Worm (Caenorhabditis elegans) whole organism, young adult: Measurements from ENCODE around the gene dnj-1.
A peak's percentile ranks its signal among the peaks of the same experiment; 100 is the strongest.

Experiments
- D2030.7 ChIP-seq: fragments of 200-800 bp; sonication (Bioruptor generic); IDR thresholded peaks from 2 replicates; pipeline ENCODE4 v1.3.6; 2022; ENCODE audit warnings: missing genetic modification reagents, missing genetic modification characterization, missing compliant biosample characterization
- F33H1.4 ChIP-seq: fragments of 200-800 bp; sonication (Bioruptor generic); IDR thresholded peaks from 2 replicates; pipeline ENCODE4 v1.3.6; 2022; ENCODE audit warnings: missing genetic modification reagents, missing genetic modification characterization, missing compliant biosample characterization
- F37B4.10 ChIP-seq: fragments of 200-800 bp; sonication (Bioruptor generic); IDR thresholded peaks from 2 replicates; pipeline ENCODE4 v1.3.6; 2022; ENCODE audit warnings: missing genetic modification characterization, missing compliant biosample characterization
- F39B2.1 ChIP-seq: fragments of 200-800 bp; sonication (Bioruptor generic); IDR thresholded peaks from 2 replicates; pipeline ENCODE4 v1.3.6; 2022; ENCODE audit warnings: missing genetic modification reagents, missing genetic modification characterization, missing compliant biosample characterization
- F49E8.2 ChIP-seq: sonication (generic microtip); optimal IDR thresholded peaks from 3 replicates; lab custom pipeline; 2017; ENCODE audit warnings: missing genetic modification characterization, mild to moderate bottlenecking, missing compliant biosample characterization, antibody characterized with exemption, moderate library complexity; ENCODE audit not compliant: insufficient read depth
- Y53G8AR.9 ChIP-seq: fragments of 200-800 bp; sonication (Bioruptor generic); conservative IDR thresholded peaks from 2 replicates; pipeline ENCODE4 v1.3.6; 2022; ENCODE audit warnings: missing genetic modification reagents, missing genetic modification characterization, missing compliant biosample characterization
- Y79H2A.3 ChIP-seq: fragments of 200-800 bp; sonication (Bioruptor generic); conservative IDR thresholded peaks from 2 replicates; pipeline ENCODE4 v1.3.6; 2022; ENCODE audit warnings: missing genetic modification reagents, missing genetic modification characterization, missing compliant biosample characterization
- Y95B8A.8 ChIP-seq: fragments of 200-800 bp; sonication (Bioruptor generic); IDR thresholded peaks from 2 replicates; pipeline ENCODE4 v1.3.6; 2022; ENCODE audit warnings: missing genetic modification reagents, missing genetic modification characterization, missing compliant biosample characterization
- aptf-2 ChIP-seq: fragments of 200-800 bp; sonication (Bioruptor generic); conservative IDR thresholded peaks from 2 replicates; pipeline ENCODE4 v1.3.6; 2022; ENCODE audit warnings: missing genetic modification reagents, missing genetic modification characterization, missing compliant biosample characterization
- attf-5 ChIP-seq: fragments of 200-800 bp; sonication (Bioruptor generic); optimal IDR thresholded peaks from 2 replicates; lab custom pipeline; 2018; ENCODE audit warnings: mild to moderate bottlenecking, missing genetic modification characterization, missing compliant biosample characterization
- attf-6 ChIP-seq: fragments of 200-800 bp; sonication (Bioruptor generic); IDR thresholded peaks from 2 replicates; pipeline ENCODE4 v1.3.6; 2022; ENCODE audit warnings: missing genetic modification reagents, missing genetic modification characterization, missing compliant biosample characterization
- ceh-100 ChIP-seq: fragments of 200-800 bp; sonication (Bioruptor generic); IDR thresholded peaks from 2 replicates; pipeline ENCODE4 v1.3.6; 2022; ENCODE audit warnings: missing genetic modification reagents, missing genetic modification characterization, missing compliant biosample characterization
- ceh-79 ChIP-seq: sonication (generic microtip); optimal IDR thresholded peaks from 2 replicates; lab custom pipeline; 2017; ENCODE audit warnings: mild to moderate bottlenecking, missing genetic modification characterization, missing compliant biosample characterization
- chd-7 ChIP-seq: sonication (generic microtip); optimal IDR thresholded peaks from 2 replicates; lab custom pipeline; 2016; ENCODE audit warnings: mild to moderate bottlenecking, missing genetic modification characterization, moderate library complexity, missing compliant biosample characterization
- dox-1 ChIP-seq: fragments of 200-800 bp; sonication (Bioruptor generic); IDR thresholded peaks from 2 replicates; pipeline ENCODE4 v1.3.6; 2022; ENCODE audit warnings: missing genetic modification reagents, missing genetic modification characterization, missing compliant biosample characterization
- dpl-1 ChIP-seq: fragments of 150-350 bp; optimal IDR thresholded peaks from 2 replicates; lab custom pipeline; 2014; ENCODE audit warnings: missing biosample characterization, missing genetic modification reagents, missing genetic modification characterization
- egl-44 ChIP-seq: fragments of 200-800 bp; sonication (Bioruptor generic); IDR thresholded peaks from 2 replicates; pipeline ENCODE4 v1.3.6; 2022; ENCODE audit warnings: missing genetic modification reagents, missing genetic modification characterization, missing compliant biosample characterization
- ekl-4 ChIP-seq: fragments of 200-800 bp; sonication (Bioruptor generic); IDR thresholded peaks from 2 replicates; pipeline ENCODE4 v1.3.6; 2022; ENCODE audit warnings: missing genetic modification reagents, missing genetic modification characterization, missing compliant biosample characterization
- him-1 ChIP-seq: sonication (generic microtip); optimal IDR thresholded peaks from 2 replicates; lab custom pipeline; 2016; ENCODE audit warnings: missing genotype, missing genetic modification reagents, missing genetic modification characterization, missing compliant biosample characterization
- hmg-1.2 ChIP-seq: fragments of 200-800 bp; sonication (Bioruptor generic); IDR thresholded peaks from 2 replicates; pipeline ENCODE4 v1.3.6; 2022; ENCODE audit warnings: missing genetic modification reagents, missing genetic modification characterization, missing compliant biosample characterization
- hmg-20 ChIP-seq: fragments of 200-800 bp; sonication (Bioruptor generic); IDR thresholded peaks from 2 replicates; pipeline ENCODE4 v1.3.6; 2022; ENCODE audit warnings: missing genetic modification reagents, missing genetic modification characterization, missing compliant biosample characterization
- hrde-1 ChIP-seq: sonication (generic microtip); optimal IDR thresholded peaks from 2 replicates; lab custom pipeline; 2016; ENCODE audit warnings: missing genetic modification characterization, mild to moderate bottlenecking, missing compliant biosample characterization, moderate library complexity, missing genotype, missing genetic modification reagents, borderline replicate concordance
- hsf-1 ChIP-seq: fragments of 200-800 bp; sonication (Bioruptor generic); IDR thresholded peaks from 2 replicates; pipeline ENCODE4 v1.3.6; 2022; ENCODE audit warnings: missing genetic modification reagents, missing genetic modification characterization, missing compliant biosample characterization
- lag-1 ChIP-seq: fragments of 200-800 bp; sonication (Bioruptor generic); IDR thresholded peaks from 2 replicates; pipeline ENCODE4 v1.3.6; 2022; ENCODE audit warnings: missing genetic modification reagents, missing genetic modification characterization, missing compliant biosample characterization
- lin-26 ChIP-seq: fragments of 200-800 bp; sonication (Bioruptor generic); IDR thresholded peaks from 2 replicates; pipeline ENCODE4 v1.3.6; 2022; ENCODE audit warnings: missing genetic modification reagents, missing genetic modification characterization, missing compliant biosample characterization
- lin-54 ChIP-seq: fragments of 200-800 bp; sonication (Bioruptor generic); optimal IDR thresholded peaks from 2 replicates; lab custom pipeline; 2018; ENCODE audit warnings: mild to moderate bottlenecking, missing genetic modification characterization, missing compliant biosample characterization
- lsl-1 ChIP-seq: fragments of 200-800 bp; sonication (Bioruptor generic); optimal IDR thresholded peaks from 2 replicates; lab custom pipeline; 2018; ENCODE audit warnings: mild to moderate bottlenecking, missing genetic modification characterization, moderate library complexity, missing compliant biosample characterization
- madf-3 ChIP-seq: fragments of 200-800 bp; sonication (Bioruptor generic); IDR thresholded peaks from 2 replicates; pipeline ENCODE4 v1.3.6; 2022; ENCODE audit warnings: missing genetic modification reagents, missing genetic modification characterization, missing compliant biosample characterization
- madf-6 ChIP-seq: fragments of 200-800 bp; sonication (Bioruptor generic); IDR thresholded peaks from 2 replicates; pipeline ENCODE4 v1.3.6; 2022; ENCODE audit warnings: missing genetic modification reagents, missing genetic modification characterization, missing compliant biosample characterization
- madf-8 ChIP-seq: fragments of 200-800 bp; sonication (Bioruptor generic); conservative IDR thresholded peaks from 2 replicates; pipeline ENCODE4 v1.3.6; 2022; ENCODE audit warnings: missing genetic modification reagents, missing genetic modification characterization, missing compliant biosample characterization
- mcd-1 ChIP-seq: fragments of 200-800 bp; sonication (Bioruptor generic); IDR thresholded peaks from 2 replicates; pipeline ENCODE4 v1.3.6; 2022; ENCODE audit warnings: missing genetic modification reagents, missing genetic modification characterization, missing compliant biosample characterization
- mes-4 ChIP-seq: sonication (generic microtip); optimal IDR thresholded peaks from 2 replicates; lab custom pipeline; 2016; ENCODE audit warnings: missing genotype, missing genetic modification characterization, missing compliant biosample characterization
- nfyb-1 ChIP-seq: fragments of 200-800 bp; sonication (Bioruptor generic); IDR thresholded peaks from 2 replicates; pipeline ENCODE4 v1.3.6; 2022; ENCODE audit warnings: missing genetic modification reagents, missing genetic modification characterization, missing compliant biosample characterization
- pbrm-1 ChIP-seq: fragments of 200-800 bp; sonication (Bioruptor generic); IDR thresholded peaks from 2 replicates; pipeline ENCODE4 v1.3.6; 2022; ENCODE audit warnings: missing genetic modification reagents, missing genetic modification characterization, missing compliant biosample characterization
- rcor-1 ChIP-seq: fragments of 200-800 bp; sonication (Bioruptor generic); IDR thresholded peaks from 2 replicates; pipeline ENCODE4 v1.3.6; 2022; ENCODE audit warnings: missing genetic modification reagents, missing genetic modification characterization, missing compliant biosample characterization
- sdz-38 ChIP-seq: sonication (generic microtip); optimal IDR thresholded peaks from 2 replicates; lab custom pipeline; 2016; ENCODE audit warnings: missing genotype, missing genetic modification characterization, missing compliant biosample characterization
- snpc-1.3 ChIP-seq: sonication (generic microtip); optimal IDR thresholded peaks from 2 replicates; lab custom pipeline; 2017; ENCODE audit warnings: missing genetic modification characterization, mild to moderate bottlenecking, missing compliant biosample characterization, antibody characterized with exemption, moderate library complexity, missing genotype, missing genetic modification reagents; ENCODE audit not compliant: insufficient read depth
- tbp1 ChIP-seq: fragments of 200-800 bp; sonication (Bioruptor generic); optimal IDR thresholded peaks from 2 replicates; lab custom pipeline; 2018; ENCODE audit warnings: mild to moderate bottlenecking, missing genetic modification characterization, missing compliant biosample characterization
- unc-62 ChIP-seq: fragments of 150-350 bp; optimal IDR thresholded peaks from 2 replicates; lab custom pipeline; 2014; ENCODE audit warnings: missing biosample characterization, missing genetic modification reagents, missing genetic modification characterization
- ztf-25 ChIP-seq: fragments of 200-800 bp; sonication (Bioruptor generic); IDR thresholded peaks from 2 replicates; pipeline ENCODE4 v1.3.6; 2022; ENCODE audit warnings: missing genetic modification reagents, missing genetic modification characterization, missing compliant biosample characterization

The dnj-1 gene

ce11 chrIV:11337021-11337420, 38.2 kb downstream of the dnj-1 start, which contains the start of gene F54E12.2 (continued):
- TF ChIP-seq lsl-1 (GFP tag; lab: Kevin White, UChicago) (peak; percentile 97), mes-4 (tag; lab: Kevin White, UChicago) (no peak), aptf-2 (GFP tag; lab: Robert Waterston, UW) (0 out of 2 replicates have a peak, but pooled peaks have one; percentile 48), dpl-1 (GFP tag; lab: Kevin White, UChicago) (peak; percentile 94), him-1 (tag; lab: Kevin White, UChicago) (no peak), ceh-79 (tag; lab: Kevin White, UChicago) (no peak)

ce11 chrIV:11337560-11337959, 38.7 kb downstream of the dnj-1 start:
- peak; percentile 82 for TF ChIP-seq egl-44 (GFP tag; lab: Robert Waterston, UW)
- TF ChIP-seq F33H1.4 (GFP tag; lab: Robert Waterston, UW) = peak; percentile 32; the same call in 1 of the 2 replicates
- peak; percentile 63 for TF ChIP-seq hsf-1 (GFP tag; lab: Robert Waterston, UW)
- TF ChIP-seq F39B2.1 = peak; percentile 90
- TF ChIP-seq rcor-1 (GFP tag; lab: Robert Waterston, UW) = peak; percentile 55
- peak; percentile 70 for TF ChIP-seq madf-6 (GFP tag; lab: Robert Waterston, UW)
- peak; percentile 63 for TF ChIP-seq dox-1 (GFP tag; lab: Robert Waterston, UW)
- TF ChIP-seq hmg-1.2 (GFP tag; lab: Robert Waterston, UW) = peak; percentile 36; the same call in 1 of the 2 replicates
- TF ChIP-seq Y53G8AR.9 (GFP tag; lab: Robert Waterston, UW) = peak; percentile 66
- TF ChIP-seq ceh-100 (GFP tag; lab: Robert Waterston, UW) = peak; percentile 22; the same call in 1 of the 2 replicates
- peak; percentile 83 for TF ChIP-seq attf-6 (GFP tag; lab: Robert Waterston, UW)
- peak; percentile 74; the same call in 1 of the 2 replicates for TF ChIP-seq Y95B8A.8 (GFP tag; lab: Robert Waterston, UW)
- 0 out of 2 replicates have a peak, but pooled peaks have one; percentile 23 for TF ChIP-seq ztf-25 (GFP tag; lab: Robert Waterston, UW)
- peak; percentile 82 for TF ChIP-seq ekl-4 (GFP tag; lab: Robert Waterston, UW)
- TF ChIP-seq lin-26 (GFP tag; lab: Robert Waterston, UW) = peak; percentile 85
- TF ChIP-seq madf-3 (GFP tag; lab: Robert Waterston, UW) = 0 out of 2 replicates have a peak, but pooled peaks have one; percentile 16
- TF ChIP-seq, all 124 proteins: peak for 16; not testable (repeated sequence) for 108

- TF ChIP-seq sdz-38 (no peak), unc-62 (GFP tag; lab: Kevin White, UChicago) (no peak), ceh-100 (GFP tag; lab: Robert Waterston, UW) (peak; percentile 39; the same call in 1 of the 2 replicates), attf-5 (GFP tag; lab: Kevin White, UChicago) (no peak), hrde-1 (tag; lab: Kevin White, UChicago) (peak; percentile 93), lin-26 (GFP tag; lab: Robert Waterston, UW) (peak; percentile 92), madf-8 (GFP tag; lab: Robert Waterston, UW) (peak; percentile 17; the same call in 1 of the 2 replicates), lsl-1 (GFP tag; lab: Kevin White, UChicago) (peak; percentile 19), hsf-1 (GFP tag; lab: Robert Waterston, UW) (peak; percentile 48; the same call in 1 of the 2 replicates), hmg-20 (0 out of 2 replicates have a peak, but pooled peaks have one; percentile 2), nfyb-1 (GFP tag; lab: Robert Waterston, UW) (peak; percentile 78), rcor-1 (GFP tag; lab: Robert Waterston, UW) (peak; percentile 37; the same call in 1 of the 2 replicates), snpc-1.3 (tag; lab: Kevin White, UChicago) (peak; percentile 65), lag-1 (no peak), F49E8.2 (peak; percentile 60), F37B4.10 (GFP tag; lab: Robert Waterston, UW) (0 out of 2 replicates have a peak, but pooled peaks have one; percentile 13), tbp1 (GFP tag; lab: Kevin White, UChicago) (peak; percentile 7), Y79H2A.3 (GFP tag; lab: Robert Waterston, UW) (peak; percentile 83), ekl-4 (GFP tag; lab: Robert Waterston, UW) (0 out of 2 replicates have a peak, but pooled peaks have one; percentile 53), pbrm-1 (GFP tag; lab: Robert Waterston, UW) (peak; percentile 50; the same call in 1 of the 2 replicates), D2030.7 (GFP tag; lab: Robert Waterston, UW) (peak; percentile 51), hmg-1.2 (GFP tag; lab: Robert Waterston, UW) (peak; percentile 32; the same call in 1 of the 2 replicates), him-1 (tag; lab: Kevin White, UChicago) (peak; percentile 99), lin-54 (GFP tag; lab: Kevin White, UChicago) (peak; percentile 45), Y95B8A.8 (GFP tag; lab: Robert Waterston, UW) (peak; percentile 82; the same call in 1 of the 2 replicates), mcd-1 (GFP tag; lab: Robert Waterston, UW) (0 out of 2 replicates have a peak, but pooled peaks have one; percentile 34), dox-1 (GFP tag; lab: Robert Waterston, UW) (peak; percentile 81), chd-7 (tag; lab: Kevin White, UChicago) (no peak)
Measured at ce11 chrIV:11340735-11341443, 42.1 kb downstream of the dnj-1 start.
